Fruit fly (Drosophila melanogaster): Measurements from ENCODE around the gene Trmt61.

The Trmt61 gene

DNA sequence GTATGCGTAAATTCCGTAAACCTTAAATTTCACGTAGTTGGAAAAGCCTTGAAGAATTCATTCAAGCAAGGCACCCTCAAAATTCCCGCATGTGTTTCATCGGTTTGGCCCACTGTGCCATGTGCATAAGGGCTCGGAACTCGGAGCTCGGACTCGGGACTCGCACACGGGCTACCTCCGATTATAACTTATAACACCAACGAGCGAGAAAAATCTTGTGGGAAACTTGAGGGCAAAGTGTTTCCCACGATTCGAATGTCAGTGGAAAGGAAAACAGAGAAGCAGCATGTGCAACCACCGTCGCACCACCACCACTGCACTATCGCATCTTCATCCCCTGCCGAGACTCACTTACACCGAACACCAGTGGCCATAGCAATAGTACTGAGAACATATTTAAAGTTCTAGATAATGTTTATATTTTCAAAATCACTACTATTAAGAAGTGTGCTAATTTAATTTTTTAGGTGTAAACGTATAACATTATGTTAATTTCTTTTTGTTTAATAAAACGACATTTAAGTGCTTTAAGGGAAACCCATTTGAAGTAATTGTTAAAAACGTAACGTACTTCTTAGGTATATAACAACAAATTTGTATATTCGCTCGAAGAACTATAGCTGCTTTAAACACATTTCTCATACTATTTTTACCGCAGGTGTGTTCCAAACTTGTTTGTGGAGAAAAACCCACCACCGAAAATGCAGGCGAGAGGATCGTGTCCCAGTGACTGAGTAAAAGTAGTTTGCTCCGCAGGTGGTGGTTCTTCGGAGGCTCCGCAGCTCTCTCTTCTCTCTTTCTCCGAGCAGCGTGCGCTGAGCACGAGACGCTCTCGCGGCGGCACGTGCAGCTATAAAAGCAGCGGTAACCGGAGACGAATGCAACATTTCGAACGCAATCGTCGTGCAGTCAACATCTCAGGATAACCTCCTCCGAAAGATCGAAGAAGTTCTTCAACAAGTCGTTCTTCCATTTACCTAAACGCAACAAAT lies 22.8 kb upstream of the Trmt61 start (continued):
- peak; percentile 49 for TF ChIP-seq maf-S (GFP tag; optimal IDR thresholded peaks at IDR 0.05)
- TF ChIP-seq shn (GFP tag; optimal IDR thresholded peaks at IDR 0.05): peak; percentile 41
- TF ChIP-seq CG15011 (GFP tag; optimal IDR thresholded peaks at IDR 0.05): peak; percentile 78
- TF ChIP-seq CG4707 (GFP tag; optimal IDR thresholded peaks at IDR 0.05): peak; percentile 83
- peak; percentile 86 for TF ChIP-seq Lhr (GFP tag; optimal IDR thresholded peaks at IDR 0.05)
- no peak for TF ChIP-seq C15 (GFP tag; IDR thresholded peaks at IDR 0.05)
- no peak for TF ChIP-seq wdn (GFP tag; IDR thresholded peaks at IDR 0.05)
- TF ChIP-seq CG16813 (GFP tag; IDR thresholded peaks at IDR 0.05; ENCODE audit: partially characterized antibody): 0 out of 3 replicates have a peak, but pooled peaks have one; percentile 7
- TF ChIP-seq CG2199 (GFP tag; IDR thresholded peaks at IDR 0.05): peak; percentile 83
- peak; percentile 37 for TF ChIP-seq CG12769 (tag; optimal IDR thresholded peaks at IDR 0.05)
- peak; percentile 94 for TF ChIP-seq Blimp-1 (GFP tag; optimal IDR thresholded peaks at IDR 0.05)
- TF ChIP-seq CG11696 (GFP tag; IDR thresholded peaks at IDR 0.05): peak; percentile 98
- peak; percentile 28 for TF ChIP-seq CG3163 (GFP tag; optimal IDR thresholded peaks at IDR 0.05)
- peak; percentile 93 for TF ChIP-seq dmrt99B (tag; optimal IDR thresholded peaks at IDR 0.05)
- TF ChIP-seq Ets65A (GFP tag): peak; percentile 90
- TF ChIP-seq CTCF (GFP tag; optimal IDR thresholded peaks at IDR 0.05): peak; percentile 57
- TF ChIP-seq CG7745 (tag; optimal IDR thresholded peaks at IDR 0.05): peak; percentile 76
- TF ChIP-seq fd3F (GFP tag; optimal IDR thresholded peaks at IDR 0.05): no peak
- TF ChIP-seq CG9876 (GFP tag; optimal IDR thresholded peaks at IDR 0.05): peak; percentile 3
- TF ChIP-seq Lpt (GFP tag; optimal IDR thresholded peaks at IDR 0.05): no peak
- TF ChIP-seq ftz-f1 (GFP tag; optimal IDR thresholded peaks at IDR 0.05): no peak
- TF ChIP-seq fru (optimal IDR thresholded peaks at IDR 0.05): no peak
- peak; percentile 91 for TF ChIP-seq grau (tag; optimal IDR thresholded peaks at IDR 0.05)
- TF ChIP-seq D19B (GFP tag; optimal IDR thresholded peaks at IDR 0.05): no peak
- no peak for TF ChIP-seq h (optimal IDR thresholded peaks at IDR 0.05)
- no peak for TF ChIP-seq usp (GFP tag; optimal IDR thresholded peaks at IDR 0.05)
- TF ChIP-seq CG34376 (GFP tag; optimal IDR thresholded peaks at IDR 0.05): no peak
- peak; percentile 63 for TF ChIP-seq Jarid2 (GFP tag; optimal IDR thresholded peaks at IDR 0.05)
- TF ChIP-seq CG15269 (tag; optimal IDR thresholded peaks at IDR 0.05): peak; percentile 67
- TF ChIP-seq HLH4C (GFP tag; IDR thresholded peaks at IDR 0.05; ENCODE audit: partially characterized antibody): no peak
- peak; percentile 99 for TF ChIP-seq CG15696 (tag; optimal IDR thresholded peaks at IDR 0.05)
- peak; percentile 55; the same call in 1 of the 2 replicates for TF ChIP-seq CG32767 (GFP tag; IDR thresholded peaks at IDR 0.05)
- TF ChIP-seq Mrtf (GFP tag; IDR thresholded peaks at IDR 0.05): no peak; the same call in 2 of the 3 replicates
- TF ChIP-seq ro (GFP tag; IDR thresholded peaks at IDR 0.05): peak; percentile 27; the same call in 1 of the 2 replicates
- TF ChIP-seq gsb (GFP tag; IDR thresholded peaks at IDR 0.05): no peak
- peak; percentile 90 for TF ChIP-seq CG1233 (GFP tag; optimal IDR thresholded peaks at IDR 0.05)
- TF ChIP-seq vfl (GFP tag; optimal IDR thresholded peaks at IDR 0.05): no peak
- TF ChIP-seq chn (GFP tag; optimal IDR thresholded peaks at IDR 0.05): peak; percentile 78
- peak; percentile 82 for TF ChIP-seq row (GFP tag; IDR thresholded peaks at IDR 0.05)
- no peak for TF ChIP-seq Dip3 (GFP tag; optimal IDR thresholded peaks at IDR 0.05)
- TF ChIP-seq tio (GFP tag; optimal IDR thresholded peaks at IDR 0.05): peak; percentile 82
- peak; percentile 71 for TF ChIP-seq vvl (GFP tag; IDR thresholded peaks at IDR 0.05)
- TF ChIP-seq CG17568 (GFP tag; optimal IDR thresholded peaks at IDR 0.05): peak; percentile 82
- TF ChIP-seq dm (GFP tag; optimal IDR thresholded peaks at IDR 0.05): peak; percentile 64
- peak; percentile 97 for TF ChIP-seq phol (tag; optimal IDR thresholded peaks at IDR 0.05)
- peak; percentile 52 for TF ChIP-seq sug (tag; optimal IDR thresholded peaks at IDR 0.05)
- no peak for TF ChIP-seq CG1647 (GFP tag; optimal IDR thresholded peaks at IDR 0.05)
- peak; percentile 54; the same call in 2 of the 3 replicates for TF ChIP-seq ken (GFP tag; IDR thresholded peaks at IDR 0.05)
- peak; percentile 71 for TF ChIP-seq lbe (GFP tag; optimal IDR thresholded peaks at IDR 0.05)
- TF ChIP-seq CG9817 (tag; optimal IDR thresholded peaks at IDR 0.05): peak; percentile 54
